Worm (Caenorhabditis elegans) whole organism, L1 larva: Measurements from ENCODE around the gene dsb-1.

Experiments
- aly-2 ChIP-seq: fragments of 150-350 bp; optimal IDR thresholded peaks from 2 replicates; lab custom pipeline; 2014; ENCODE audit warnings: missing biosample characterization, missing genetic modification characterization
- ceh-90 ChIP-seq: sonication (generic microtip); optimal IDR thresholded peaks from 2 replicates; lab custom pipeline; 2016; ENCODE audit warnings: missing genetic modification characterization, missing compliant biosample characterization
- jun-1 ChIP-seq: fragments of 150-350 bp; optimal IDR thresholded peaks from 2 replicates; lab custom pipeline; 2014; ENCODE audit warnings: missing biosample characterization, missing genetic modification reagents, missing genetic modification characterization
- nhr-12 ChIP-seq: sonication (generic microtip); optimal IDR thresholded peaks from 2 replicates; lab custom pipeline; 2017; ENCODE audit warnings: missing biosample characterization, missing genetic modification characterization
- skn-1 ChIP-seq: fragments of 150-350 bp; optimal IDR thresholded peaks from 2 replicates; lab custom pipeline; 2014; ENCODE audit warnings: missing biosample characterization, missing genetic modification characterization
- unc-130 ChIP-seq: fragments of 150-350 bp; optimal IDR thresholded peaks from 2 replicates; lab custom pipeline; 2017; ENCODE audit warnings: missing biosample characterization, missing genetic modification characterization, inconsistent platforms
- unc-30 ChIP-seq: sonication (generic microtip); optimal IDR thresholded peaks from 2 replicates; lab custom pipeline; 2017; ENCODE audit warnings: missing biosample characterization, missing genetic modification characterization
- ztf-4 ChIP-seq: fragments of 150-350 bp; optimal IDR thresholded peaks from 2 replicates; lab custom pipeline; 2014; ENCODE audit warnings: missing biosample characterization, missing genetic modification characterization

ce11 chrIV:12427687-12428284 is 19.1 kb downstream of the dsb-1 start:
- TF ChIP-seq nhr-12 (tag; lab: Kevin White, UChicago): no peak
- no peak for TF ChIP-seq skn-1
- no peak for TF ChIP-seq unc-30 (tag; lab: Kevin White, UChicago)
- TF ChIP-seq aly-2 (tag; lab: Kevin White, UChicago): no peak
- TF ChIP-seq jun-1 (tag; lab: Kevin White, UChicago): no peak
- no peak for TF ChIP-seq ztf-4
- TF ChIP-seq unc-130 (tag; lab: Kevin White, UChicago): no peak
- TF ChIP-seq ceh-90 (tag; lab: Kevin White, UChicago): no peak
